Fruit fly (Drosophila melanogaster) whole organism, wandering third instar larva: Measurements from ENCODE around the gene CG9171.

Experiments used
- Mio ChIP-seq: sonication (Bioruptor generic); optimal IDR thresholded peaks from 2 replicates; lab custom pipeline; 2016; ENCODE audit warnings: missing biosample characterization, missing genetic modification characterization
- Myc ChIP-seq: fragments of >200 bp; optimal IDR thresholded peaks from 2 replicates; lab custom pipeline; 2017

DNA sequence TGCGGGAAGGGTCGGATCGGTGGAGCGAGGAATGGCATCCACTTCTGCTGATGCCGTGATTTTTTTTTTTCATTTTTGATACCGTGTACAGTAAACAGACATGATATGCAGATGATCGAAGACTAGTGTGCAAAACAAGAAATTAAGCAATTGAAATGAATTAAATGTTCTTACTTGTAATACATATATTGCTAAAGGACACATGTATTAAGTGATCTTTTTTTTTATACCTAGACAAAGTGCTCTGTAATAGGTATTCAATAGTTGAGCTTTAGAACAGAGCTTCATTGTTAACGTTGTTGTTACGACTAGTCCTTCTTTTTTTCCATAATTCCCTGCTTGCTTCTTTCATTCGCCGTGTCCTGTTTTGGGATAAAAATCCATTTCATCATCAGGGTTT is 48.6 kb downstream of the CG9171 start:
- TF ChIP-seq Myc (no peak), Mio (GFP tag; lab: Kevin White, UChicago) (no peak)
